Worm (Caenorhabditis elegans) whole organism, L1 larva: ENCODE measurements around the gene H20J04.6.

Source experiments
- ces-1 ChIP-seq: fragments of 150-350 bp; optimal IDR thresholded peaks from 2 replicates; lab custom pipeline; 2014; ENCODE audit warnings: missing biosample characterization, missing genetic modification reagents, missing genetic modification characterization
- mep-1 ChIP-seq: fragments of 150-350 bp; optimal IDR thresholded peaks from 2 replicates; lab custom pipeline; 2014; ENCODE audit warnings: missing biosample characterization, missing genetic modification characterization
- nhr-20 ChIP-seq: sonication (generic microtip); optimal IDR thresholded peaks from 2 replicates; lab custom pipeline; 2016; ENCODE audit warnings: mild to moderate bottlenecking, missing genetic modification characterization, missing compliant biosample characterization
- nhr-237 ChIP-seq: fragments of 150-350 bp; optimal IDR thresholded peaks from 2 replicates; lab custom pipeline; 2014; ENCODE audit warnings: missing biosample characterization, missing genetic modification characterization
- nhr-71 ChIP-seq: sonication (generic microtip); optimal IDR thresholded peaks from 2 replicates; lab custom pipeline; 2016; ENCODE audit warnings: mild to moderate bottlenecking, missing genetic modification characterization, moderate library complexity, missing compliant biosample characterization
- pax-3 ChIP-seq: fragments of 200-800 bp; sonication (Bioruptor generic); optimal IDR thresholded peaks from 2 replicates; lab custom pipeline; 2018; ENCODE audit warnings: mild to moderate bottlenecking, missing genetic modification characterization, moderate library complexity, missing compliant biosample characterization
- sup-37 ChIP-seq: fragments of 200-800 bp; sonication (Bioruptor generic); optimal IDR thresholded peaks from 2 replicates; lab custom pipeline; 2018; ENCODE audit warnings: mild to moderate bottlenecking, missing genetic modification characterization, missing compliant biosample characterization
- unc-130 ChIP-seq: fragments of 150-350 bp; optimal IDR thresholded peaks from 2 replicates; lab custom pipeline; 2017; ENCODE audit warnings: missing biosample characterization, missing genetic modification characterization, inconsistent platforms

DNA sequence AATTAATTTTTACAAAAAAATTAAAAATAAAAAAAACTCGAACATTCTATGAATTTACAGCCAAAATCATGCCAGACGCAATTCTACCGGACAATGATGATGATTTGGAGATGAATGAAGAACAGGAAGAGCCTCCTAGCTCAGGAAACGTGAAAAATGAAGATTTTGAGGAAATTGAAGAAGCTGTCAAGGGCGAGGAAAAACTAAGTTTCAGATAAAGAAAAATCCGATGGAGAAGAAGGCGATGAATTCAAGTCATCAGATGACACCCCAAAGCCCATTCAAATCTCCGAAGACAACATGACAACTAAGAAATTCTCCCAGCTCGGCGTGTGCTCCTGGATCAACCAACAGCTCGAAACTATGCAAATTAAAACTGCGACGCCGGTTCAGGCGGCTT, 1.3 kb upstream of the H20J04.6 start, which contains the start of gene Y52E8A.1:
- TF ChIP-seq nhr-237 (no peak), mep-1 (no peak), pax-3 (tag; lab: Kevin White, UChicago) (no peak), nhr-20 (no peak), sup-37 (GFP tag; lab: Kevin White, UChicago) (no peak), nhr-71 (tag; lab: Kevin White, UChicago) (no peak), ces-1 (GFP tag; lab: Kevin White, UChicago) (no peak), unc-130 (no peak)
